Worm (Caenorhabditis elegans): ENCODE data around the gene E02A10.3.

- TF ChIP-seq elt-2 (tag; optimal IDR thresholded peaks at IDR 0.05): no peak
- TF ChIP-seq zip-5 (tag; optimal IDR thresholded peaks at IDR 0.05): no peak
- TF ChIP-seq hlh-30 (tag; optimal IDR thresholded peaks at IDR 0.05; ENCODE audit: insufficient read depth): no peak
- TF ChIP-seq sox-4 (tag; optimal IDR thresholded peaks at IDR 0.05): no peak
- no peak for TF ChIP-seq odd-2 (tag; optimal IDR thresholded peaks at IDR 0.05)
- TF ChIP-seq dve-1 (tag; optimal IDR thresholded peaks at IDR 0.05): no peak
- TF ChIP-seq hlh-15 (tag; optimal IDR thresholded peaks at IDR 0.05): no peak
- TF ChIP-seq ama-1 (optimal IDR thresholded peaks at IDR 0.05): no peak
- no peak for TF ChIP-seq F13H6.1 (tag; optimal IDR thresholded peaks at IDR 0.05)
- no peak for TF ChIP-seq dmd-4 (tag; optimal IDR thresholded peaks at IDR 0.05; ENCODE audit: borderline replicate concordance)
These were observed 52.6 kb downstream of the E02A10.3 start, which contains the start of gene srx-113 for ce11 chrV:12632048-12632447.
